Worm (Caenorhabditis elegans): ENCODE results near the gene C05B5.1.

ce11 chrIII:9950244-9950643 is 38.0 kb downstream of the C05B5.1 start, which contains the start of gene K03H1.13:
- TF ChIP-seq elt-3 (tag; optimal IDR thresholded peaks at IDR 0.05) (no peak), nhr-237 (tag; optimal IDR thresholded peaks at IDR 0.05) (no peak), ceh-82 (tag; optimal IDR thresholded peaks at IDR 0.05) (no peak)
